Worm (Caenorhabditis elegans) whole organism, L1 larva: ENCODE measurements around the gene srw-66.

Experiments
- C34B4.2 ChIP-seq: sonication (generic microtip); optimal IDR thresholded peaks from 2 replicates; lab custom pipeline; 2017; ENCODE audit warnings: mild to moderate bottlenecking, missing genetic modification characterization, missing compliant biosample characterization
- F16B12.6 ChIP-seq: fragments of 150-350 bp; optimal IDR thresholded peaks from 2 replicates; lab custom pipeline; 2014; ENCODE audit warnings: missing biosample characterization, missing genetic modification characterization
- aha-1 ChIP-seq: fragments of 150-350 bp; optimal IDR thresholded peaks from 2 replicates; lab custom pipeline; 2014; ENCODE audit warnings: missing biosample characterization, missing genetic modification characterization
- alr-1 ChIP-seq: fragments of 200-800 bp; sonication (Bioruptor generic); optimal IDR thresholded peaks from 2 replicates; lab custom pipeline; 2018; ENCODE audit warnings: borderline replicate concordance, mild to moderate bottlenecking, missing genetic modification characterization, missing compliant biosample characterization
- aly-2 ChIP-seq: fragments of 150-350 bp; optimal IDR thresholded peaks from 2 replicates; lab custom pipeline; 2014; ENCODE audit warnings: missing biosample characterization, missing genetic modification characterization
- blmp-1 ChIP-seq: fragments of 150-350 bp; optimal IDR thresholded peaks from 2 replicates; lab custom pipeline; 2014; ENCODE audit warnings: missing biosample characterization, missing genetic modification characterization
- ceh-8 ChIP-seq: fragments of 200-800 bp; sonication (Bioruptor generic); optimal IDR thresholded peaks from 2 replicates; lab custom pipeline; 2018; ENCODE audit warnings: mild to moderate bottlenecking, missing genetic modification characterization, moderate library complexity, missing compliant biosample characterization
- ceh-82 ChIP-seq, 3 experiments: fragments of 150-350 bp in 1 of 3; sonication (generic microtip) in 2 of 3; optimal IDR thresholded peaks; 2 replicates each; lab custom pipeline; 2014 to 2017; ENCODE audit warnings: missing biosample characterization in 3 of 3, missing genetic modification characterization in 3 of 3
- ceh-90 ChIP-seq: sonication (generic microtip); optimal IDR thresholded peaks from 2 replicates; lab custom pipeline; 2016; ENCODE audit warnings: missing genetic modification characterization, missing compliant biosample characterization
- efl-1 ChIP-seq, 4 experiments: fragments of 150-350 bp; optimal IDR thresholded peaks in 3 of 4; peaks in 1 of 4; 1 replicate in 1 of 4; 2 replicates in 3 of 4; lab custom pipeline; 2014; ENCODE audit warnings: missing biosample characterization in 2 of 4, missing genetic modification characterization in 2 of 4, missing genetic modification reagents in 2 of 4
- egl-13 ChIP-seq: sonication (generic microtip); optimal IDR thresholded peaks from 2 replicates; lab custom pipeline; 2016; ENCODE audit warnings: missing genotype, missing genetic modification reagents, missing genetic modification characterization, missing compliant biosample characterization
- egl-27 ChIP-seq, 2 experiments: fragments of 150-350 bp in 1 of 2; sonication (generic microtip); optimal IDR thresholded peaks; 3 replicates each; lab custom pipeline; 2017 to 2018; ENCODE audit warnings: missing biosample characterization in 2 of 2, missing genetic modification characterization in 2 of 2, missing genetic modification reagents in 2 of 2
- elt-2 ChIP-seq: sonication (generic microtip); optimal IDR thresholded peaks from 2 replicates; lab custom pipeline; 2016; ENCODE audit warnings: missing genetic modification characterization, mild to moderate bottlenecking, inconsistent platforms, missing compliant biosample characterization, missing genetic modification reagents
- elt-3 ChIP-seq, 6 experiments: fragments of 150-350 bp in 1 of 6; sonication (generic microtip); optimal IDR thresholded peaks; 2 replicates each; lab custom pipeline; 2017 to 2018; ENCODE audit warnings: missing biosample characterization in 6 of 6, missing genetic modification characterization in 6 of 6, inconsistent platforms in 1 of 6
- fkh-8 ChIP-seq: sonication (generic microtip); optimal IDR thresholded peaks from 2 replicates; lab custom pipeline; 2016; ENCODE audit warnings: mild to moderate bottlenecking, missing genetic modification characterization, missing compliant biosample characterization
- fos-1 ChIP-seq: fragments of 150-350 bp; optimal IDR thresholded peaks from 2 replicates; lab custom pipeline; 2014; ENCODE audit warnings: missing biosample characterization, missing genetic modification characterization
- hlh-17 ChIP-seq: fragments of 200-800 bp; sonication (Bioruptor generic); optimal IDR thresholded peaks from 2 replicates; lab custom pipeline; 2018; ENCODE audit warnings: missing genetic modification characterization, mild to moderate bottlenecking, missing compliant biosample characterization, moderate library complexity, borderline replicate concordance
- hlh-4 ChIP-seq: sonication (generic microtip); optimal IDR thresholded peaks from 2 replicates; lab custom pipeline; 2016; ENCODE audit warnings: mild to moderate bottlenecking, missing genetic modification characterization, missing compliant biosample characterization
- isw-1 ChIP-seq: fragments of 200-800 bp; sonication (Bioruptor generic); IDR thresholded peaks from 2 replicates; pipeline ENCODE4 v1.3.6; 2022; ENCODE audit warnings: missing genetic modification characterization, missing compliant biosample characterization
- lin-13 ChIP-seq: fragments of 150-350 bp; optimal IDR thresholded peaks from 2 replicates; lab custom pipeline; 2014; ENCODE audit warnings: missing biosample characterization, missing genetic modification reagents, missing genetic modification characterization
- lin-14 ChIP-seq: fragments of 200-800 bp; sonication (Bioruptor generic); optimal IDR thresholded peaks from 2 replicates; lab custom pipeline; 2018; ENCODE audit warnings: mild to moderate bottlenecking, missing genetic modification characterization, moderate library complexity, missing compliant biosample characterization
- lin-15B ChIP-seq: fragments of 150-350 bp; sonication (generic microtip); optimal IDR thresholded peaks from 3 replicates; lab custom pipeline; 2014; ENCODE audit warnings: missing biosample characterization, missing genetic modification characterization
- lin-39 ChIP-seq: fragments of 150-350 bp; optimal IDR thresholded peaks from 2 replicates; lab custom pipeline; 2014; ENCODE audit warnings: missing biosample characterization, missing genetic modification reagents, missing genetic modification characterization
- lir-3 ChIP-seq: sonication (generic microtip); optimal IDR thresholded peaks from 2 replicates; lab custom pipeline; 2016; ENCODE audit warnings: mild to moderate bottlenecking, missing genetic modification characterization, moderate library complexity, missing compliant biosample characterization; ENCODE audit not compliant: poor library complexity
- mab-9 ChIP-seq: fragments of 200-800 bp; sonication (Bioruptor generic); IDR thresholded peaks from 2 replicates; pipeline ENCODE4 v1.3.6; 2022; ENCODE audit warnings: missing genetic modification reagents, missing genetic modification characterization, missing compliant biosample characterization
- mdl-1 ChIP-seq, 2 experiments: fragments of 150-350 bp; optimal IDR thresholded peaks; 2 replicates each; lab custom pipeline; 2014 to 2017; ENCODE audit warnings: missing biosample characterization in 2 of 2, missing genetic modification characterization in 2 of 2, inconsistent platforms in 1 of 2
- nhr-12 ChIP-seq: sonication (generic microtip); optimal IDR thresholded peaks from 2 replicates; lab custom pipeline; 2017; ENCODE audit warnings: missing biosample characterization, missing genetic modification characterization
- nhr-28 ChIP-seq: fragments of 150-350 bp; optimal IDR thresholded peaks from 2 replicates; lab custom pipeline; 2014; ENCODE audit warnings: missing biosample characterization, missing genetic modification characterization
- nhr-76 ChIP-seq: sonication (generic microtip); optimal IDR thresholded peaks from 2 replicates; lab custom pipeline; 2017; ENCODE audit warnings: missing biosample characterization, missing genetic modification characterization
- nhr-77 ChIP-seq: fragments of 150-350 bp; optimal IDR thresholded peaks from 2 replicates; lab custom pipeline; 2014; ENCODE audit warnings: missing biosample characterization, missing genetic modification characterization
- nhr-84 ChIP-seq: sonication (generic microtip); optimal IDR thresholded peaks from 2 replicates; lab custom pipeline; 2017; ENCODE audit warnings: missing biosample characterization, missing genetic modification characterization
- nhr-85 ChIP-seq: sonication (generic microtip); peaks from one replicate; lab custom pipeline; 2016; ENCODE audit warnings: missing genetic modification characterization, inconsistent platforms, missing compliant biosample characterization
- nhr-90 ChIP-seq: sonication (generic microtip); optimal IDR thresholded peaks from 2 replicates; lab custom pipeline; 2016; ENCODE audit warnings: mild to moderate bottlenecking, missing genetic modification characterization, missing compliant biosample characterization; ENCODE audit not compliant: poor library complexity
- pag-3 ChIP-seq: sonication (generic microtip); optimal IDR thresholded peaks from 2 replicates; lab custom pipeline; 2017; ENCODE audit warnings: missing genetic modification characterization, mild to moderate bottlenecking, missing compliant biosample characterization, antibody characterized with exemption, borderline replicate concordance; ENCODE audit not compliant: insufficient read depth
- pqm-1 ChIP-seq: sonication (generic microtip); optimal IDR thresholded peaks from 3 replicates; lab custom pipeline; 2017; ENCODE audit warnings: missing biosample characterization, missing genetic modification characterization
- sptf-1 ChIP-seq: fragments of 150-350 bp; optimal IDR thresholded peaks from 2 replicates; lab custom pipeline; 2014; ENCODE audit warnings: missing biosample characterization, missing genetic modification characterization
- swsn-7 ChIP-seq: sonication (generic microtip); optimal IDR thresholded peaks from 2 replicates; lab custom pipeline; 2016; ENCODE audit warnings: missing genetic modification characterization, missing compliant biosample characterization
- tbx-2 ChIP-seq: sonication (generic microtip); optimal IDR thresholded peaks from 2 replicates; lab custom pipeline; 2016; ENCODE audit warnings: missing genetic modification characterization, missing compliant biosample characterization
- tlp-1 ChIP-seq: fragments of 150-350 bp; optimal IDR thresholded peaks from 2 replicates; lab custom pipeline; 2014; ENCODE audit warnings: missing biosample characterization, missing genetic modification characterization
- unc-86 ChIP-seq: sonication (generic microtip); optimal IDR thresholded peaks from 2 replicates; lab custom pipeline; 2016; ENCODE audit warnings: missing genetic modification characterization, missing compliant biosample characterization
- unc-98 ChIP-seq: fragments of 200-800 bp; sonication (Bioruptor generic); IDR thresholded peaks from 2 replicates; pipeline ENCODE4 v1.3.6; 2022; ENCODE audit warnings: missing genetic modification characterization, missing compliant biosample characterization
- vab-15 ChIP-seq: sonication (generic microtip); optimal IDR thresholded peaks from 2 replicates; lab custom pipeline; 2017; ENCODE audit warnings: missing genotype, mild to moderate bottlenecking, missing genetic modification characterization, missing compliant biosample characterization
- zip-4 ChIP-seq: fragments of 200-800 bp; sonication (Bioruptor generic); optimal IDR thresholded peaks from 2 replicates; lab custom pipeline; 2018; ENCODE audit warnings: mild to moderate bottlenecking, missing genetic modification characterization, moderate library complexity, missing compliant biosample characterization
- ztf-11 ChIP-seq, 2 experiments: sonication (generic microtip); optimal IDR thresholded peaks; 2 replicates each; lab custom pipeline; 2016 to 2017; ENCODE audit warnings: missing genetic modification characterization in 2 of 2, missing biosample characterization in 1 of 2, missing compliant biosample characterization in 1 of 2
- ztf-4 ChIP-seq: fragments of 150-350 bp; optimal IDR thresholded peaks from 2 replicates; lab custom pipeline; 2014; ENCODE audit warnings: missing biosample characterization, missing genetic modification characterization

The srw-66 gene

DNA sequence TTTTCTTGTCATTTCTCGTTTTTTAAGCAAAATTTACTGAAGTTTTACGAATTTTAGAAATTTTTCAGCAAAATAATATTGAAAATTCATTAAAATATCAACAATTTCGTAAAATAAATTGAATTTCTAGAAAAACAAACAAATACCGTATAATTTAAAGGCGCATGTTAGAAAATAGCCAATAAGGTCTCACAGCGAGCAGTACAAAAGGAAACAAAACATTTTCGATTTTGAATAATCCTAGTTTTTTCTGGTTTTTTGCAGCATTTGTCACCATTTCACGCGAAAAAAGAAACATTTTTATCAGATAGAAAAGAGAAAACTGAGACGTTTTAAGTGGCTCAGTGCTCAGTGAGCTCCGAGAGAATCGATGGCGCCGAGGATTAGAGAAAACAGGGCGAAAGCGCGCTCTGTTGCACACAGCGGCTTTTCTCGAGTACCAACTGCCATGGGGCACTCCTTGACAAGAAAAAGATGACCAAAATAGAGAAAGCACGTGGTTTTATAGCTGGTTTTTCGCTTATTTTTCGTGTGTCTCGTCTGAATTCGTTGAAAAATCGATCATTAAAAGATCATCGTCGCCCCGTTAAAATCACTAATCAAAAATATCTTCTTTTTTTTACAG, 38.3 kb upstream of the srw-66 start, which contains the start of the genes alh-6 and fcho-1 (continued):
- no peak for TF ChIP-seq ceh-8 (GFP tag; lab: Kevin White, UChicago)
- no peak for TF ChIP-seq swsn-7 (tag; lab: Kevin White, UChicago)
- TF ChIP-seq unc-86: no peak
- no peak for TF ChIP-seq nhr-90 (tag; lab: Kevin White, UChicago)
- no peak for TF ChIP-seq nhr-77 (tag; lab: Kevin White, UChicago)
- TF ChIP-seq ceh-90 (tag; lab: Kevin White, UChicago): no peak
- TF ChIP-seq hlh-17: no peak
- peak in 1 of 3 experiments; percentile 11 for TF ChIP-seq ceh-82 (tag; optimal IDR thresholded peaks at IDR 0.05; lab: Kevin White, UChicago)
- TF ChIP-seq lir-3 (tag; lab: Kevin White, UChicago): no peak
- peak; percentile 14; the same call in 1 of the 2 replicates for TF ChIP-seq isw-1
- no peak for TF ChIP-seq pqm-1 (tag; lab: Kevin White, UChicago)
- TF ChIP-seq lin-15B (tag; lab: Kevin White, UChicago): peak; percentile 32
- no peak for TF ChIP-seq nhr-84 (tag; lab: Kevin White, UChicago)
- no peak for TF ChIP-seq aha-1 (tag; lab: Kevin White, UChicago)
- TF ChIP-seq alr-1 (tag; lab: Kevin White, UChicago): no peak
- no peak for TF ChIP-seq vab-15
- TF ChIP-seq efl-1 (optimal IDR thresholded peaks at IDR 0.05; lab: Kevin White, UChicago): peak; percentile 24 to 27
- peak in 1 of 2 experiments; percentile 36 for TF ChIP-seq efl-1 (GFP tag; optimal IDR thresholded peaks at IDR 0.05 in 1 of 2; lab: Kevin White, UChicago)
- TF ChIP-seq mab-9 (GFP tag; lab: Robert Waterston, UW): no peak
- TF ChIP-seq elt-3 (tag; optimal IDR thresholded peaks at IDR 0.05; lab: Kevin White, UChicago): peak in 1 of 6 experiments; percentile 8
- TF ChIP-seq sptf-1 (tag; lab: Kevin White, UChicago): no peak
- no peak for TF ChIP-seq lin-39 (tag; lab: Kevin White, UChicago)
- no peak for TF ChIP-seq lin-13
- TF ChIP-seq fkh-8: no peak
- TF ChIP-seq tbx-2 (tag; lab: Kevin White, UChicago): no peak
- TF ChIP-seq lin-14 (GFP tag; lab: Kevin White, UChicago): peak; percentile 63
- TF ChIP-seq fos-1 (tag; lab: Kevin White, UChicago): no peak
- TF ChIP-seq hlh-4 (tag; lab: Kevin White, UChicago): no peak
- no peak for TF ChIP-seq egl-13
- TF ChIP-seq F16B12.6 (tag; lab: Kevin White, UChicago): no peak
- TF ChIP-seq C34B4.2: no peak
- no peak for TF ChIP-seq elt-2 (tag; lab: Kevin White, UChicago)
- TF ChIP-seq pag-3 (tag; lab: Kevin White, UChicago): no peak
- no peak for TF ChIP-seq tlp-1
- no peak for TF ChIP-seq zip-4 (GFP tag; lab: Kevin White, UChicago)
- TF ChIP-seq mdl-1 (tag; optimal IDR thresholded peaks at IDR 0.05; lab: Kevin White, UChicago): peak in 1 of 2 experiments; percentile 19
- no peak for TF ChIP-seq nhr-76 (tag; lab: Kevin White, UChicago)
- no peak for TF ChIP-seq ztf-4 (tag; lab: Kevin White, UChicago)
- TF ChIP-seq nhr-28 (tag; lab: Kevin White, UChicago): no peak
- no peak for TF ChIP-seq nhr-12
- no peak for TF ChIP-seq egl-27 (tag; optimal IDR thresholded peaks at IDR 0.05; lab: Kevin White, UChicago)
- no peak for TF ChIP-seq ztf-11 (tag; optimal IDR thresholded peaks at IDR 0.05; lab: Kevin White, UChicago)
- no peak for TF ChIP-seq nhr-85 (tag; lab: Kevin White, UChicago)
- TF ChIP-seq unc-98: no peak
- TF ChIP-seq blmp-1: no peak
- TF ChIP-seq aly-2: no peak
